Worm (Caenorhabditis elegans): ENCODE data around the gene C11D2.4.

DNA sequence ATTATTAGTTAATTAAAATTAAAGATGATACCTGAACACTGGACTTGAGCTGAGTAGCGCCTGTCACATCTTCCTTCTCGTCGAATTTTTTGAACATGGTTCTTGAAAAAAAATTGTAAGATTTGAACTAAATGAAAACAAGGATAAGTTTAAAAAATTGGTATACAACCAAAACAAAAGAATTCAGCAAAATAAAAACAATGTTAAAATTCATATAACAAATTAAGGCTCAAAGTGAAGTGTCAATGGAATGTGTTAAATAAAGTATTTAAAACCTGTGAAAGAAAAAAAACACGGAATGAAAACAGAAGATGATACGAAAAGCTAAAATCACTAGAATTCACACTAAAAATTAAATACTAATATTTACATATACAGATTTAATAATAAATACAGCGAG lies 1.5 kb downstream of the C11D2.4 start, which contains the start of gene C11D2.7:
- TF ChIP-seq nhr-21 (tag; optimal IDR thresholded peaks at IDR 0.05): no peak
- TF ChIP-seq unc-62 (GFP tag; optimal IDR thresholded peaks at IDR 0.05): no peak
- TF ChIP-seq snpc-4 (tag; optimal IDR thresholded peaks at IDR 0.05): no peak
- no peak for TF ChIP-seq skn-1 (tag; optimal IDR thresholded peaks at IDR 0.05)
